Worm (Caenorhabditis elegans): ENCODE results near the gene sup-26.
A peak's percentile ranks its signal among the peaks of the same experiment; 100 is the strongest.

Gene sup-26

DNA sequence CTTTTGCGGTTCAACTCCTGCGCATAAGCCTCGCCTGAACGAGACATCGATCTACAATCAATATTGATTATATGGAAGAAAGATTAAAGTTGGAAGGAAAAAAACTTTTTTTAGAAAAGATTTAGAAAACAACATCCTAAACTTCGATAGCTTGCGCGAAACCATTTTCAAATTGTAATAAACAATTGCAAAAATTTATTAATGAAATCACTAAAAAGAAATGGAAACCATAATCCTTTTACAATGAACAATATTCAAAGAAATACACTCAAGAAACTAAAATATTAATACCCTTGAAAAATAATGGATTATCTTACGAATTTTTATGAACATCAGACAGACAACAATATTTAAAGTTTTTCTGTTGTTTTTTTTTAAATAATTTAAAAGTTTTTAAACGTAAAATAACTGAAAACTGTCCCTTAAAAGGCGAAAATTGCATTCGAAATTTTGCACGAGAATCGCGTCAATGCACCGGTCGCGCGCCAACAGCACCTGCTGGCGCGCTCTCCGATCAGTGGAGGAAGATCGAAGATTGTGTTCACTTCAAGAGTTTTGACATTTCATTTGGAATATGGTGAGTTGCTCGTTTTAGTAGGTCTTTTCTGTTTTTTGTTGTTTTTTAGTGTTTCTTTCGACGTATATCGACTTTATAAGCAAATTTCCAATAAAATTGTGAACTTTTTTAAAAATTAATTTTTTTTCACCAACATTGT, 10.6 kb downstream of the sup-26 start, which contains the start of the genes sftb-1 and R10E4.1 (continued):
- TF ChIP-seq ttx-3 (tag; optimal IDR thresholded peaks at IDR 0.05) (no peak), npax-4 (tag; optimal IDR thresholded peaks at IDR 0.05) (no peak), pag-3 (tag; optimal IDR thresholded peaks at IDR 0.05; ENCODE audit: borderline replicate concordance) (no peak), sox-4 (tag; optimal IDR thresholded peaks at IDR 0.05) (no peak), hlh-30 (tag; optimal IDR thresholded peaks at IDR 0.05; ENCODE audit: insufficient read depth) (no peak), odd-2 (tag; optimal IDR thresholded peaks at IDR 0.05) (no peak), fkh-6 (tag; optimal IDR thresholded peaks at IDR 0.05) (no peak), elt-2 (tag; optimal IDR thresholded peaks at IDR 0.05) (peak; percentile 4), ceh-22 (tag; optimal IDR thresholded peaks at IDR 0.05) (no peak), rnt-1 (tag; optimal IDR thresholded peaks at IDR 0.05) (no peak), ceh-30 (tag; optimal IDR thresholded peaks at IDR 0.05) (no peak), K09A11.1 (tag; optimal IDR thresholded peaks at IDR 0.05; ENCODE audit: insufficient read depth) (no peak), gmeb-2 (tag; optimal IDR thresholded peaks at IDR 0.05) (no peak), hlh-13 (GFP tag; optimal IDR thresholded peaks at IDR 0.05) (no peak), ceh-31 (tag; optimal IDR thresholded peaks at IDR 0.05) (peak; percentile 4), T23F11.4 (GFP tag; optimal IDR thresholded peaks at IDR 0.05) (no peak), ceh-9 (tag; optimal IDR thresholded peaks at IDR 0.05) (no peak), nfya-1 (tag; optimal IDR thresholded peaks at IDR 0.05) (peak; percentile 55)

DNA sequence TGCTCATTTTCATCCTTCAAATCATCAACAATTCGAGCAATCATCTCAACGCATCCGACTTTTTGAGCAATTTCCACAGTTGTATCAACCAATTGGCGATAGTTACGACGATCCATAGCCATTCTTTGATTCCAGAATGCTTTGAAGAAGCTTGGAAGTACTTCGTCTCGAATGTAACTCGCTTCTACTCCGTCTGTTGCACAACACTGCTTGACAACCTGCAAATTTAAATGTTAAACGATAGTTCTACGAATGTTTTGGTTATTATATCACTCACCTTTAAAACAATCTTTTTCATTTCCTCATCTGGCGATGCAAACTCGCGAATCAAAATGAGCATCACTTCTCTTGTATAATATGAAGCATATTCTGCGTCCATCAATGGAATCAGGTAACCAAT, 14.1 kb downstream of the sup-26 start:
- TF ChIP-seq ceh-31 (tag; optimal IDR thresholded peaks at IDR 0.05) (no peak), odd-2 (tag; optimal IDR thresholded peaks at IDR 0.05) (no peak)

DNA sequence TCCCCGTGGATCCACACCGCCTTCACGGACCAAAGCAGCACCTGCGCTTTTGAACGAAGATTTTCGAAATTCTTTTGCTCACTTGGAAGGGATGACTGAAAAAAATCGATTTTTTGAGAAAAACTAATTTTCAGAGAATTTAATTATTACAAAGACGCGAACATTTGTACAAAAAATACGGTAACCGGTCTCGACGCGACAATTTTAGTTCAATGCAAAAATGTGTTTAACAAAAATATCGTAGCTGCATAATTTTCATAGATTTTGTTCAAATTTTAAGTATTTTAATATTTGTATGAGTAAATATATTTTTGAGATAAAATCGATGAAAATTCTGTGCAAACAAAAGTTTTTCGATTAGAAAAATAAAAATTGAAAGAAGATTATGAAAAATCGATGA, 17.0 kb downstream of the sup-26 start, which contains the start of gene T08A11.1:
Gene T08A11.1 (minus strand): TSS at position 101 of the 400 bp plus-strand sequence.
- TF ChIP-seq hlh-30 (tag; optimal IDR thresholded peaks at IDR 0.05; ENCODE audit: insufficient read depth), result no peak
- no peak for TF ChIP-seq ceh-6 (GFP tag; optimal IDR thresholded peaks at IDR 0.05)
- no peak for TF ChIP-seq pha-4 (tag; optimal IDR thresholded peaks at IDR 0.05)
- TF ChIP-seq pros-1 (tag; optimal IDR thresholded peaks at IDR 0.05), result no peak
- no peak for TF ChIP-seq ceh-2 (tag; optimal IDR thresholded peaks at IDR 0.05)
- TF ChIP-seq ceh-14 (tag; optimal IDR thresholded peaks at IDR 0.05), result no peak
- no peak for TF ChIP-seq K02D7.2 (tag; optimal IDR thresholded peaks at IDR 0.05)
- TF ChIP-seq mec-3 (tag; optimal IDR thresholded peaks at IDR 0.05; ENCODE audit: borderline replicate concordance), result no peak
- no peak for TF ChIP-seq hlh-6 (tag; optimal IDR thresholded peaks at IDR 0.05)
- TF ChIP-seq unc-55 (GFP tag; optimal IDR thresholded peaks at IDR 0.05), result no peak
- no peak for TF ChIP-seq ref-2 (tag; optimal IDR thresholded peaks at IDR 0.05)
- TF ChIP-seq nhr-11 (tag; optimal IDR thresholded peaks at IDR 0.05), result no peak
- no peak for TF ChIP-seq ahr-1 (tag; optimal IDR thresholded peaks at IDR 0.05)
- no peak for TF ChIP-seq Y22D7AL.16 (tag; optimal IDR thresholded peaks at IDR 0.05)
- no peak for TF ChIP-seq fax-1 (tag; optimal IDR thresholded peaks at IDR 0.05)
- TF ChIP-seq ceh-22 (tag; optimal IDR thresholded peaks at IDR 0.05), result no peak
- TF ChIP-seq pag-3 (tag; optimal IDR thresholded peaks at IDR 0.05; ENCODE audit: borderline replicate concordance), result no peak

DNA sequence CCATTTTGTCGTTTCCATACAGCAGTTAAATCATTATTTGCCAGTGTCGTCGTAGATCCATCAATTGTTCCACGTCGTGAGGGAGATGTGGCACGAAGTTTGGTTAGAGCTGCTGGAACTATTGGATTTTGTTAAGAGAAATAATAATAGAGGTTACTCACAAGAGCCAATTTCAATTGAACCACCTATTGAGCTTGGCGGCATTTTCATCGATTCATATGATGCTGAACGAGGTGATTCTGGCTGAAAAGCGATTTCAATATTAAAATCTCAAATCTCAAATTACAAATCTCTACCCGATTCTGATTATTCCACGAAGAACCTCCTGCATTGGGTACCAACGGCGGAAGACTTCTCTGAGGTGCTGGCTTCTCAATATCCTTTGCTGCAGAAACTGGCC, 22.1 kb downstream of the sup-26 start:
- TF ChIP-seq hlh-15 (tag; optimal IDR thresholded peaks at IDR 0.05), result no peak
- TF ChIP-seq sox-4 (tag; optimal IDR thresholded peaks at IDR 0.05), result no peak
- no peak for TF ChIP-seq ama-1 (optimal IDR thresholded peaks at IDR 0.05)
- no peak for TF ChIP-seq sox-2 (GFP tag; IDR thresholded peaks at IDR 0.05)
- no peak for TF ChIP-seq dmd-4 (tag; optimal IDR thresholded peaks at IDR 0.05; ENCODE audit: borderline replicate concordance)
- TF ChIP-seq F13H6.1 (tag; optimal IDR thresholded peaks at IDR 0.05), result no peak
- no peak for TF ChIP-seq ceh-31 (tag; optimal IDR thresholded peaks at IDR 0.05)
- no peak for TF ChIP-seq elt-2 (tag; optimal IDR thresholded peaks at IDR 0.05)
- TF ChIP-seq ceh-18 (tag; optimal IDR thresholded peaks at IDR 0.05), result no peak
- no peak for TF ChIP-seq pqm-1 (tag; optimal IDR thresholded peaks at IDR 0.05)
- TF ChIP-seq fax-1 (tag; optimal IDR thresholded peaks at IDR 0.05), result no peak
- TF ChIP-seq C38D4.7 (GFP tag; optimal IDR thresholded peaks at IDR 0.05), result no peak
- TF ChIP-seq ref-2 (tag; optimal IDR thresholded peaks at IDR 0.05), result no peak
- TF ChIP-seq hlh-30 (tag; optimal IDR thresholded peaks at IDR 0.05; ENCODE audit: insufficient read depth), result no peak
- no peak for TF ChIP-seq ztf-16 (tag; optimal IDR thresholded peaks at IDR 0.05)
- no peak for TF ChIP-seq unc-42 (tag; optimal IDR thresholded peaks at IDR 0.05)
- TF ChIP-seq ceh-19 (GFP tag; optimal IDR thresholded peaks at IDR 0.05), result no peak

Measured in whole organism, late embryonic.